Fruit fly (Drosophila melanogaster): ENCODE results near the gene Coq8.

- TF ChIP-seq lbe (GFP tag; optimal IDR thresholded peaks at IDR 0.05) (no peak), lmd (GFP tag; IDR thresholded peaks at IDR 0.05) (no peak), hkb (optimal IDR thresholded peaks at IDR 0.05) (no peak), hkb (GFP tag; IDR thresholded peaks at IDR 0.05) (no peak), amos (GFP tag; IDR thresholded peaks at IDR 0.05; ENCODE audit: partially characterized antibody) (no peak), CG9817 (tag; optimal IDR thresholded peaks at IDR 0.05) (no peak), nmo (GFP tag; optimal IDR thresholded peaks at IDR 0.05) (no peak), oc (tag; optimal IDR thresholded peaks at IDR 0.05) (no peak), run (tag; optimal IDR thresholded peaks at IDR 0.05) (no peak), Xrp1 (GFP tag; IDR thresholded peaks at IDR 0.05) (no peak)
Observed at dm6 chrX:12927612-12928011, 26.7 kb upstream of the Coq8 start.

Data from whole organism, embryonic.